Fruit fly (Drosophila melanogaster) whole organism, wandering third instar larva: ENCODE measurements around the gene Reg-2.
A peak's percentile ranks its signal among the peaks of the same experiment; 100 is the strongest.

Experiments used
- Abd-B ChIP-seq: fragments of >200 bp; optimal IDR thresholded peaks from 2 replicates; lab custom pipeline; 2017; ENCODE audit warnings: missing biosample characterization, missing genetic modification characterization
- CG32264 ChIP-seq: fragments of 200-800 bp; sonication (Bioruptor generic); optimal IDR thresholded peaks from 2 replicates; lab custom pipeline; 2016; ENCODE audit warnings: missing biosample characterization, missing genetic modification characterization
- CG9705 ChIP-seq: fragments of 200-800 bp; sonication (Bioruptor generic); optimal IDR thresholded peaks from 2 replicates; lab custom pipeline; 2018; ENCODE audit warnings: missing biosample characterization, mild to moderate bottlenecking, missing genetic modification characterization
- CrebA ChIP-seq: fragments of 200-800 bp; sonication (Bioruptor generic); optimal IDR thresholded peaks from 2 replicates; lab custom pipeline; 2016; ENCODE audit warnings: missing biosample characterization, mild to moderate bottlenecking, missing genetic modification characterization, borderline replicate concordance
- Dfd ChIP-seq: fragments of >200 bp; optimal IDR thresholded peaks from 2 replicates; lab custom pipeline; 2017; ENCODE audit warnings: missing biosample characterization, missing genetic modification characterization
- Dif ChIP-seq: fragments of 200-275, 200-300 bp; sonication (Bioruptor generic); optimal IDR thresholded peaks from 2 replicates; lab custom pipeline; 2018; ENCODE audit warnings: missing biosample characterization, missing genetic modification characterization; ENCODE audit not compliant: partially characterized antibody
- GATAd ChIP-seq: sonication (Bioruptor generic); optimal IDR thresholded peaks from 2 replicates; lab custom pipeline; 2016; ENCODE audit warnings: missing biosample characterization, missing genetic modification characterization
- HLH106 ChIP-seq: fragments of 200-800 bp; optimal IDR thresholded peaks from 3 replicates; lab custom pipeline; 2019; ENCODE audit warnings: missing biosample characterization, mild to moderate bottlenecking, missing genetic modification characterization, moderate library complexity
- Hnf4 ChIP-seq: fragments of 200-800 bp; sonication (Bioruptor generic); optimal IDR thresholded peaks from 2 replicates; lab custom pipeline; 2016; ENCODE audit warnings: missing biosample characterization, mild to moderate bottlenecking, missing genetic modification characterization
- Hr78 ChIP-seq: fragments of >200 bp; optimal IDR thresholded peaks from 2 replicates; lab custom pipeline; 2017; ENCODE audit warnings: missing biosample characterization, missing genetic modification characterization
- Hr83 ChIP-seq: fragments of 200-300 bp; sonication (Bioruptor generic); optimal IDR thresholded peaks from 2 replicates; lab custom pipeline; 2016; ENCODE audit warnings: missing biosample characterization, mild to moderate bottlenecking, missing genetic modification characterization, moderate library complexity; ENCODE audit not compliant: poor library complexity, severe bottlenecking
- Jra ChIP-seq: sonication (Bioruptor generic); optimal IDR thresholded peaks from 2 replicates; lab custom pipeline; 2016; ENCODE audit warnings: missing biosample characterization, missing genetic modification characterization
- Mio ChIP-seq: sonication (Bioruptor generic); optimal IDR thresholded peaks from 2 replicates; lab custom pipeline; 2016; ENCODE audit warnings: missing biosample characterization, missing genetic modification characterization
- Myc ChIP-seq: fragments of >200 bp; optimal IDR thresholded peaks from 2 replicates; lab custom pipeline; 2017
- N ChIP-seq: fragments of >200 bp; optimal IDR thresholded peaks from 2 replicates; lab custom pipeline; 2018; ENCODE audit warnings: missing biosample characterization, missing external identifiers, missing genetic modification characterization
- OdsH ChIP-seq: fragments of 200-800 bp; sonication (Bioruptor generic); optimal IDR thresholded peaks from 2 replicates; lab custom pipeline; 2016; ENCODE audit warnings: missing biosample characterization, mild to moderate bottlenecking, missing genetic modification characterization
- Rel ChIP-seq, 2 experiments: fragments of 200-800 bp; sonication (Bioruptor generic) in 1 of 2; optimal IDR thresholded peaks; 2 replicates in 1 of 2; 3 replicates in 1 of 2; lab custom pipeline; 2016 to 2019; ENCODE audit warnings: mild to moderate bottlenecking in 2 of 2, missing biosample characterization in 2 of 2, missing genetic modification characterization in 2 of 2, moderate library complexity in 1 of 2
- Sp1 ChIP-seq: fragments of 200-800 bp; sonication (Bioruptor generic); optimal IDR thresholded peaks from 3 replicates; lab custom pipeline; 2019; ENCODE audit warnings: missing biosample characterization, mild to moderate bottlenecking, missing genetic modification characterization, moderate library complexity
- Vsx2 ChIP-seq: fragments of 200-300, 225-300 bp; sonication (Bioruptor generic); optimal IDR thresholded peaks from 2 replicates; lab custom pipeline; 2018; ENCODE audit warnings: missing biosample characterization, missing genetic modification characterization; ENCODE audit not compliant: partially characterized antibody
- br ChIP-seq: fragments of 200-800 bp; sonication (Bioruptor generic); optimal IDR thresholded peaks from 2 replicates; lab custom pipeline; 2016; ENCODE audit warnings: missing biosample characterization, missing genetic modification characterization
- brk ChIP-seq: fragments of 200-800 bp; sonication (Bioruptor generic); optimal IDR thresholded peaks from 2 replicates; lab custom pipeline; 2016; ENCODE audit warnings: missing biosample characterization, mild to moderate bottlenecking, missing genetic modification characterization
- dl ChIP-seq, 2 experiments: fragments of 175-275, 200-275 bp in 1 of 2; fragments of 200-275 bp in 1 of 2; sonication (Bioruptor generic); optimal IDR thresholded peaks; lab custom pipeline; 2018; ENCODE audit warnings: mild to moderate bottlenecking in 2 of 2, missing biosample characterization in 2 of 2, missing genetic modification characterization in 2 of 2, moderate library complexity in 2 of 2; ENCODE audit not compliant: partially characterized antibody in 2 of 2, insufficient read depth in 1 of 2
- dmrt93B ChIP-seq: fragments of 200-800 bp; sonication (Bioruptor generic); optimal IDR thresholded peaks from 2 replicates; lab custom pipeline; 2018; ENCODE audit warnings: missing biosample characterization, mild to moderate bottlenecking, missing genetic modification characterization
- dsf ChIP-seq: sonication (Bioruptor generic); optimal IDR thresholded peaks from 2 replicates; lab custom pipeline; 2016; ENCODE audit warnings: missing biosample characterization, missing genetic modification characterization, borderline replicate concordance
- ey ChIP-seq: fragments of 200-800 bp; sonication (Bioruptor generic); optimal IDR thresholded peaks from 2 replicates; lab custom pipeline; 2016; ENCODE audit warnings: missing biosample characterization, missing genetic modification characterization
- foxo ChIP-seq, 2 experiments: fragments of 200-800 bp; sonication (Bioruptor generic); optimal IDR thresholded peaks; 2 replicates in 1 of 2; 3 replicates in 1 of 2; lab custom pipeline; 2016 to 2017; ENCODE audit warnings: missing biosample characterization in 2 of 2, missing genetic modification characterization in 2 of 2
- fru ChIP-seq: fragments of 200-800 bp; sonication (Bioruptor generic); optimal IDR thresholded peaks from 3 replicates; lab custom pipeline; 2016; ENCODE audit warnings: missing biosample characterization, mild to moderate bottlenecking, missing genetic modification characterization
- h ChIP-seq: fragments of 200-800 bp; sonication (Bioruptor generic); optimal IDR thresholded peaks from 3 replicates; lab custom pipeline; 2016; ENCODE audit warnings: missing biosample characterization, mild to moderate bottlenecking, missing genetic modification characterization
- jim ChIP-seq: fragments of 175-275, 200-325 bp; sonication (Bioruptor generic); optimal IDR thresholded peaks from 2 replicates; lab custom pipeline; 2016; ENCODE audit warnings: missing biosample characterization, mild to moderate bottlenecking, missing genetic modification characterization
- lola ChIP-seq: fragments of >200 bp; optimal IDR thresholded peaks from 2 replicates; lab custom pipeline; 2017; ENCODE audit warnings: missing biosample characterization, missing genetic modification characterization
- pan ChIP-seq: fragments of >200 bp; optimal IDR thresholded peaks from 2 replicates; lab custom pipeline; 2017
- psq ChIP-seq: fragments of 200-800 bp; sonication (Bioruptor generic); optimal IDR thresholded peaks from 3 replicates; lab custom pipeline; 2017; ENCODE audit warnings: missing biosample characterization, mild to moderate bottlenecking, missing genetic modification characterization, moderate library complexity
- rgr ChIP-seq: fragments of 200-800 bp; sonication (Bioruptor generic); optimal IDR thresholded peaks from 3 replicates; lab custom pipeline; 2016; ENCODE audit warnings: missing biosample characterization, mild to moderate bottlenecking, missing genetic modification characterization
- sv ChIP-seq: fragments of 200-800 bp; sonication (Bioruptor generic); optimal IDR thresholded peaks from 3 replicates; lab custom pipeline; 2016; ENCODE audit warnings: missing biosample characterization, missing genetic modification characterization
- tai ChIP-seq: sonication (Bioruptor generic); optimal IDR thresholded peaks from 2 replicates; lab custom pipeline; 2016; ENCODE audit warnings: missing biosample characterization, missing genetic modification characterization
- usp ChIP-seq: fragments of >200 bp; optimal IDR thresholded peaks from 2 replicates; lab custom pipeline; 2017; ENCODE audit warnings: missing biosample characterization, missing genetic modification characterization

Reg-2 gene

DNA sequence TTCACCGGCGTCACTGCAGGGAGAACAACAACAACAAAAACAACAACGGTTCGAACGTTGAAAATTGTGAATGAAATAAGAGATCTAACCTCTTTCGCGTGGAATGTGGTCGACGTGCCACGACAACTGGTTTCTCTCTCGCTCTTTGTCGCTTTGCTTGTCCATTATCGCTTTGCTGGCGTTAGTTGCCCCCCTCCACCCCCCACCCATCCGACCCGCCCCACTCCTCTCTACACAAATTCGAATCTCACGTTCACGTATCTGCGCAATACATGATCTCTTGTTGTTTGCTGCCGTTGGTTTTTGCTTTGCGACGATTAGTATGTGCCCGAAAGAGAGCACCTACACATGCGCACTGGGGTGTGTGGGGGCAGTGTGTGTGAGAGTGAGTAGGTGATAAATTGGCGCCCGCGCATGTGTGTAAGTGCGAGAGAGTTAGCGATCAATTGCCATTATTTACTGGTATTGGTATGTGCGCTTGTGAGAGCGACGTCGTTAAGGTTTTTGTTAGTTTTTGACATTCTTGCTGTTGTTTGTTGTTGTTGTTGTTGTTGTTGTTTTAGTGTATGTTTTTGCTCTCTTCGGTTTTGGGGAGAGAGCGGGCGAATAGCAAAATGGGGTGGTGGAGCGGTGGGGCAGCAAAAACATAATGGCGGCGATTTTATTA, 10.2 kb upstream of the Reg-2 start:
- no peak for TF ChIP-seq lola (GFP tag; lab: Kevin White, UChicago)
- peak in 1 of 2 experiments; percentile 76 for TF ChIP-seq dl (GFP tag; optimal IDR thresholded peaks at IDR 0.05; lab: Kevin White, UChicago; ENCODE audit: insufficient read depth in 1 of 2, partially characterized antibody in 2 of 2)
- TF ChIP-seq Vsx2 (GFP tag; lab: Kevin White, UChicago): peak; percentile 87
- TF ChIP-seq Hnf4 (GFP tag; lab: Kevin White, UChicago): no peak
- TF ChIP-seq foxo (GFP tag; optimal IDR thresholded peaks at IDR 0.05; lab: Kevin White, UChicago): peak in 1 of 2 experiments; percentile 2
- TF ChIP-seq rgr: peak; percentile 34
- TF ChIP-seq sv: no peak
- no peak for TF ChIP-seq pan
- TF ChIP-seq h: peak; percentile 20
- peak; percentile 94 for TF ChIP-seq Dif (GFP tag; lab: Kevin White, UChicago)
- peak; percentile 6 for TF ChIP-seq HLH106 (tag; lab: Kevin White, UChicago)
- TF ChIP-seq jim (GFP tag; lab: Kevin White, UChicago): no peak
- TF ChIP-seq Jra (GFP tag; lab: Kevin White, UChicago): no peak
- peak; percentile 12 for TF ChIP-seq br
- TF ChIP-seq Hr78 (GFP tag; lab: Kevin White, UChicago): peak; percentile 2
- no peak for TF ChIP-seq dsf (GFP tag; lab: Kevin White, UChicago)
- TF ChIP-seq Rel (GFP tag; optimal IDR thresholded peaks at IDR 0.05; lab: Kevin White, UChicago): no peak
- TF ChIP-seq Rel (tag; optimal IDR thresholded peaks at IDR 0.05; lab: Kevin White, UChicago): peak; percentile 66
- no peak for TF ChIP-seq Mio (GFP tag; lab: Kevin White, UChicago)
- TF ChIP-seq OdsH: no peak
- TF ChIP-seq N (GFP tag; lab: Kevin White, UChicago): peak; percentile 85
- peak; percentile 40 for TF ChIP-seq brk (GFP tag; lab: Kevin White, UChicago)
- TF ChIP-seq Hr83 (GFP tag; lab: Kevin White, UChicago): peak; percentile 3
- no peak for TF ChIP-seq Myc
- TF ChIP-seq tai: no peak
- TF ChIP-seq fru: peak; percentile 53
- peak; percentile 27 for TF ChIP-seq Sp1 (GFP tag; lab: Kevin White, UChicago)
- peak; percentile 71 for TF ChIP-seq psq
- TF ChIP-seq GATAd (GFP tag; lab: Kevin White, UChicago): no peak
- TF ChIP-seq CrebA (GFP tag; lab: Kevin White, UChicago): peak; percentile 76
- no peak for TF ChIP-seq CG32264 (GFP tag; lab: Kevin White, UChicago)

dm6 chr3L:616099-616481, 9.7 kb upstream of the Reg-2 start:
- TF ChIP-seq pan (no peak), Hr83 (GFP tag; lab: Kevin White, UChicago) (no peak), Rel (GFP tag; optimal IDR thresholded peaks at IDR 0.05; lab: Kevin White, UChicago) (no peak), Rel (tag; optimal IDR thresholded peaks at IDR 0.05; lab: Kevin White, UChicago) (no peak), h (no peak), dmrt93B (no peak), Sp1 (GFP tag; lab: Kevin White, UChicago) (no peak), Myc (no peak), CrebA (GFP tag; lab: Kevin White, UChicago) (no peak), HLH106 (tag; lab: Kevin White, UChicago) (no peak), foxo (GFP tag; optimal IDR thresholded peaks at IDR 0.05; lab: Kevin White, UChicago) (no peak), Dif (GFP tag; lab: Kevin White, UChicago) (no peak), rgr (no peak)
- TF ChIP-seq, all 38 proteins: peak for 0

- TF ChIP-seq Dfd (GFP tag; lab: Kevin White, UChicago) (no peak), dsf (GFP tag; lab: Kevin White, UChicago) (no peak), Rel (GFP tag; optimal IDR thresholded peaks at IDR 0.05; lab: Kevin White, UChicago) (no peak), Rel (tag; optimal IDR thresholded peaks at IDR 0.05; lab: Kevin White, UChicago) (no peak), rgr (no peak), HLH106 (tag; lab: Kevin White, UChicago) (no peak), Mio (GFP tag; lab: Kevin White, UChicago) (no peak), br (peak; percentile 0), CrebA (GFP tag; lab: Kevin White, UChicago) (no peak), brk (GFP tag; lab: Kevin White, UChicago) (no peak), N (GFP tag; lab: Kevin White, UChicago) (no peak), Jra (GFP tag; lab: Kevin White, UChicago) (no peak), pan (no peak), foxo (GFP tag; optimal IDR thresholded peaks at IDR 0.05; lab: Kevin White, UChicago) (peak in 1 of 2 experiments; percentile 30), Hnf4 (GFP tag; lab: Kevin White, UChicago) (no peak), Abd-B (GFP tag; lab: Kevin White, UChicago) (no peak), CG32264 (GFP tag; lab: Kevin White, UChicago) (no peak), dl (GFP tag; optimal IDR thresholded peaks at IDR 0.05; lab: Kevin White, UChicago; ENCODE audit: insufficient read depth in 1 of 2, partially characterized antibody in 2 of 2) (no peak), usp (no peak), tai (no peak), Hr78 (GFP tag; lab: Kevin White, UChicago) (no peak), dmrt93B (no peak), lola (GFP tag; lab: Kevin White, UChicago) (no peak), ey (GFP tag; lab: Kevin White, UChicago) (peak; percentile 7), Vsx2 (GFP tag; lab: Kevin White, UChicago) (no peak), Hr83 (GFP tag; lab: Kevin White, UChicago) (no peak), OdsH (peak; percentile 1), fru (peak; percentile 51), GATAd (GFP tag; lab: Kevin White, UChicago) (no peak), h (no peak), Dif (GFP tag; lab: Kevin White, UChicago) (no peak), CG9705 (GFP tag; lab: Kevin White, UChicago) (no peak), sv (peak; percentile 82), Sp1 (GFP tag; lab: Kevin White, UChicago) (no peak)
These were observed 9.2 kb upstream of the Reg-2 start for dm6 chr3L:615425-616046.
